Worm (Caenorhabditis elegans): Measurements from ENCODE around the gene C35A5.11.

DNA sequence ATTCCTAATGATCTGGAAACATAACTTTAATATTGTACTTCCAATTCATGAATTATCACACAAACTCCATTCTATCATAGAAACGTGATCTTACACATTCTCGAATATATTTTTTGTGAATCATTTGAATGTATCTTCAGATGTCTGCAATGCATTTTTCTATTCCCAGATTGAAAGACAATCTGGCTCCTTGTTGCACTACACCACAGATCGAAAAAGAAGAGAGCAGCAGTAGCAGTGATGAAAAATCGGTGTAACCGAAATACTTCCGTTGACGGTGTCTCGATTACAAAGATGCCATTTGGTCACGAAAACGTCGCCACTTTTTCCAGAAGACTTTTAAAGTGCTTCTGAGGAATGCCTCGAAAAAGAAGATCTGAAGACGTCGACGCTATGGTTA, 37.1 kb upstream of the C35A5.11 start, which contains the start of gene degt-1:
- TF ChIP-seq nhr-179 (tag; optimal IDR thresholded peaks at IDR 0.05) = no peak
- TF ChIP-seq ztf-28 (GFP tag; IDR thresholded peaks at IDR 0.05) = no peak
- no peak for TF ChIP-seq F33H1.4 (GFP tag; IDR thresholded peaks at IDR 0.05)
- TF ChIP-seq nfya-1 (tag; optimal IDR thresholded peaks at IDR 0.05; ENCODE audit: borderline replicate concordance, insufficient read depth) = no peak
- no peak for TF ChIP-seq ceh-40 (GFP tag; IDR thresholded peaks at IDR 0.05)
- TF ChIP-seq K11D2.4 (GFP tag; IDR thresholded peaks at IDR 0.05) = no peak

All from whole organism, young adult.